Worm (Caenorhabditis elegans) whole organism, L4/young adult: ENCODE measurements around the gene srw-68.

Experiments used
- W03F9.2 ChIP-seq: fragments of 150-350 bp; optimal IDR thresholded peaks from 2 replicates; lab custom pipeline; 2014; ENCODE audit warnings: missing biosample characterization, missing genetic modification characterization
- dao-5 ChIP-seq: sonication (generic microtip); optimal IDR thresholded peaks from 2 replicates; lab custom pipeline; 2016; ENCODE audit warnings: missing genotype, missing genetic modification characterization, moderate library complexity, missing compliant biosample characterization
- him-1 ChIP-seq: sonication (generic microtip); optimal IDR thresholded peaks from 2 replicates; lab custom pipeline; 2016; ENCODE audit warnings: missing genotype, missing genetic modification reagents, missing genetic modification characterization, missing compliant biosample characterization

ce11 chrV:7386052-7386573 is 40.4 kb downstream of the srw-68 start, which contains the start of gene srp-6:
- TF ChIP-seq him-1 (tag; lab: Kevin White, UChicago) (no peak), W03F9.2 (tag; lab: Kevin White, UChicago) (no peak), dao-5 (no peak)
